Worm (Caenorhabditis elegans) whole organism, L4 larva: ENCODE results near the gene F26A1.4.

Experiments
- D1046.2 ChIP-seq: fragments of 200-800 bp; sonication (Bioruptor generic); IDR thresholded peaks from 2 replicates; pipeline ENCODE4 v1.3.6; 2022; ENCODE audit warnings: missing genetic modification characterization, missing compliant biosample characterization
- Y5F2A.4 ChIP-seq: fragments of 200-800 bp; sonication (Bioruptor generic); optimal IDR thresholded peaks from 2 replicates; lab custom pipeline; 2018; ENCODE audit warnings: mild to moderate bottlenecking, missing genetic modification characterization, missing compliant biosample characterization
- ctbp-1 ChIP-seq: fragments of 200-800 bp; sonication (Bioruptor generic); IDR thresholded peaks from 2 replicates; pipeline ENCODE4 v1.3.6; 2022; ENCODE audit warnings: missing genetic modification reagents, missing genetic modification characterization, missing compliant biosample characterization
- dve-1 ChIP-seq: sonication (generic microtip); optimal IDR thresholded peaks from 2 replicates; lab custom pipeline; 2017; ENCODE audit warnings: antibody characterized with exemption, mild to moderate bottlenecking, missing genetic modification characterization, missing compliant biosample characterization; ENCODE audit not compliant: insufficient read depth
- mdl-1 ChIP-seq, 2 experiments: fragments of 150-350 bp in 1 of 2; sonication (generic microtip) in 1 of 2; optimal IDR thresholded peaks; 2 replicates each; lab custom pipeline; 2014 to 2017; ENCODE audit warnings: missing biosample characterization in 2 of 2, missing genetic modification characterization in 2 of 2
- mep-1 ChIP-seq: fragments of 150-350 bp; sonication (generic microtip); optimal IDR thresholded peaks from 3 replicates; lab custom pipeline; 2014; ENCODE audit warnings: missing biosample characterization, missing genetic modification characterization
- nhr-11 ChIP-seq: fragments of 150-350 bp; optimal IDR thresholded peaks from 2 replicates; lab custom pipeline; 2014; ENCODE audit warnings: missing biosample characterization, missing genetic modification characterization
- pha-4 ChIP-seq, 2 experiments: fragments of 150-350 bp in 1 of 2; fragments of 200-800 bp in 1 of 2; sonication (Bioruptor generic) in 1 of 2; IDR thresholded peaks in 1 of 2; optimal IDR thresholded peaks in 1 of 2; 2 replicates each; pipeline versions ENCODE4 v1.3.6 to Lab custom; 2014 to 2022; ENCODE audit warnings: missing genetic modification characterization in 2 of 2, missing genetic modification reagents in 2 of 2, missing biosample characterization in 1 of 2, missing compliant biosample characterization in 1 of 2
- pqm-1 ChIP-seq: sonication (generic microtip); optimal IDR thresholded peaks from 2 replicates; lab custom pipeline; 2017; ENCODE audit warnings: missing biosample characterization, missing genetic modification characterization
- snpc-4 ChIP-seq: fragments of 150-350 bp; optimal IDR thresholded peaks from 2 replicates; lab custom pipeline; 2014; ENCODE audit warnings: missing biosample characterization, missing genetic modification characterization
- unc-62 ChIP-seq, 3 experiments: fragments of 150-350 bp in 1 of 3; sonication (generic microtip); optimal IDR thresholded peaks in 2 of 3; peaks in 1 of 3; 1 replicate in 1 of 3; 2 replicates in 2 of 3; lab custom pipeline; 2014 to 2017; ENCODE audit warnings: missing biosample characterization in 3 of 3, missing genetic modification characterization in 3 of 3, missing genetic modification reagents in 3 of 3, missing genotype in 1 of 3
- ztf-11 ChIP-seq: fragments of 150-350 bp; optimal IDR thresholded peaks from 2 replicates; lab custom pipeline; 2014; ENCODE audit warnings: missing biosample characterization, missing genetic modification characterization

- TF ChIP-seq unc-62 (GFP tag; optimal IDR thresholded peaks at IDR 0.05 in 1 of 2; lab: Kevin White, UChicago): no peak
- TF ChIP-seq unc-62 (tag; optimal IDR thresholded peaks at IDR 0.05; lab: Kevin White, UChicago): no peak
- no peak for TF ChIP-seq snpc-4 (tag; lab: Kevin White, UChicago)
- TF ChIP-seq ctbp-1 (GFP tag; lab: Robert Waterston, UW): no peak
- no peak for TF ChIP-seq mep-1 (tag; lab: Kevin White, UChicago)
- TF ChIP-seq dve-1 (tag; lab: Kevin White, UChicago): no peak
- no peak for TF ChIP-seq pha-4 (GFP tag; IDR thresholded peaks at IDR 0.05; lab: Robert Waterston, UW)
- no peak for TF ChIP-seq pha-4 (tag; optimal IDR thresholded peaks at IDR 0.05; lab: Kevin White, UChicago)
- no peak for TF ChIP-seq D1046.2 (GFP tag; lab: Robert Waterston, UW)
- no peak for TF ChIP-seq nhr-11 (tag; lab: Kevin White, UChicago)
- TF ChIP-seq ztf-11 (tag; lab: Kevin White, UChicago): no peak
- TF ChIP-seq mdl-1 (tag; optimal IDR thresholded peaks at IDR 0.05; lab: Kevin White, UChicago): no peak
- TF ChIP-seq pqm-1 (tag; lab: Kevin White, UChicago): no peak
- TF ChIP-seq Y5F2A.4 (GFP tag; lab: Kevin White, UChicago): no peak
These were observed 4.8 kb downstream of the F26A1.4 start, which contains the start of gene F26A1.8 for ce11 chrIII:4822140-4822539.
